Fruit fly (Drosophila melanogaster) whole organism, embryonic: Measurements from ENCODE around the gene Pld3.

Source experiments
- BEAF-32 ChIP-seq: fragments of 200-800 bp; sonication (Bioruptor generic); optimal IDR thresholded peaks from 3 replicates; lab custom pipeline; 2017; ENCODE audit warnings: missing biosample characterization, missing genetic modification characterization, mild to moderate bottlenecking, moderate library complexity, missing genetic modification reagents
- BtbVII ChIP-seq: fragments of 200-800 bp; sonication (Bioruptor generic); optimal IDR thresholded peaks from 3 replicates; lab custom pipeline; 2017; ENCODE audit warnings: missing biosample characterization, mild to moderate bottlenecking, missing genetic modification characterization
- CG10209 ChIP-seq: fragments of 200-800 bp; sonication (Bioruptor generic); optimal IDR thresholded peaks from 3 replicates; lab custom pipeline; 2017; ENCODE audit warnings: missing biosample characterization, mild to moderate bottlenecking, missing genetic modification characterization, missing genetic modification reagents
- CG11695 ChIP-seq: fragments of 200-800 bp; sonication (Bioruptor generic); IDR thresholded peaks from 3 replicates; pipeline ENCODE4 v1.3.6; 2022; ENCODE audit warnings: missing biosample characterization, missing genetic modification characterization
- CG12219 ChIP-seq: fragments of 200-800 bp; sonication (Bioruptor generic); optimal IDR thresholded peaks from 3 replicates; lab custom pipeline; 2018; ENCODE audit warnings: missing biosample characterization, mild to moderate bottlenecking, missing genetic modification characterization
- CG13123 ChIP-seq: fragments of 200-800 bp; sonication (Bioruptor generic); optimal IDR thresholded peaks from 2 replicates; lab custom pipeline; 2016; ENCODE audit warnings: missing biosample characterization, missing genetic modification characterization
- CG15696 ChIP-seq: fragments of 200-800 bp; sonication (Bioruptor generic); optimal IDR thresholded peaks from 2 replicates; lab custom pipeline; 2019; ENCODE audit warnings: missing biosample characterization, mild to moderate bottlenecking, missing genetic modification characterization, moderate library complexity
- CG17829 ChIP-seq: fragments of 200-800 bp; optimal IDR thresholded peaks from 2 replicates; lab custom pipeline; 2019; ENCODE audit warnings: missing biosample characterization, mild to moderate bottlenecking, missing genetic modification characterization, moderate library complexity
- CG18476 ChIP-seq: fragments of 200-800 bp; sonication (Bioruptor generic); optimal IDR thresholded peaks from 2 replicates; lab custom pipeline; 2016; ENCODE audit warnings: missing biosample characterization, mild to moderate bottlenecking, missing genetic modification characterization
- CG2875 ChIP-seq: fragments of 200-800 bp; sonication (Bioruptor generic); optimal IDR thresholded peaks from 2 replicates; lab custom pipeline; 2017; ENCODE audit warnings: missing biosample characterization, mild to moderate bottlenecking, missing genetic modification characterization, missing genetic modification reagents
- CG31388 ChIP-seq: fragments of 200-800 bp; sonication (Bioruptor generic); optimal IDR thresholded peaks from 2 replicates; lab custom pipeline; 2016; ENCODE audit warnings: missing biosample characterization, missing genetic modification characterization
- CG34224 ChIP-seq: fragments of 200-800 bp; sonication (Bioruptor generic); IDR thresholded peaks from 3 replicates; pipeline ENCODE4 v1.3.6; 2022; ENCODE audit warnings: missing biosample characterization, missing genetic modification characterization; ENCODE audit not compliant: partially characterized antibody
- CG34422 ChIP-seq: fragments of 200-800 bp; sonication (Bioruptor generic); IDR thresholded peaks from 3 replicates; pipeline ENCODE4 v1.3.6; 2022; ENCODE audit warnings: missing biosample characterization, missing genetic modification characterization
- CG6683 ChIP-seq: fragments of 200-800 bp; sonication (Bioruptor generic); optimal IDR thresholded peaks from 2 replicates; lab custom pipeline; 2017; ENCODE audit warnings: missing biosample characterization, mild to moderate bottlenecking, missing genetic modification characterization, missing genetic modification reagents
- CG7556 ChIP-seq: fragments of 200-800 bp; sonication (Bioruptor generic); optimal IDR thresholded peaks from 2 replicates; lab custom pipeline; 2017; ENCODE audit warnings: missing biosample characterization, mild to moderate bottlenecking, missing genetic modification characterization
- CG7928 ChIP-seq: fragments of 200-800 bp; sonication (Bioruptor generic); optimal IDR thresholded peaks from 2 replicates; lab custom pipeline; 2017; ENCODE audit warnings: missing biosample characterization, mild to moderate bottlenecking, missing genetic modification characterization
- CG7963 ChIP-seq: fragments of 200-800 bp; sonication (Bioruptor generic); IDR thresholded peaks from 3 replicates; pipeline ENCODE4 v1.3.6; 2022; ENCODE audit warnings: missing biosample characterization, missing genetic modification characterization; ENCODE audit not compliant: partially characterized antibody
- CG8290 ChIP-seq, 3 experiments: fragments of 200-800 bp; sonication (Bioruptor generic); optimal IDR thresholded peaks; 2 replicates each; lab custom pipeline; 2016 to 2019; ENCODE audit warnings: missing biosample characterization in 3 of 3, missing genetic modification characterization in 3 of 3, mild to moderate bottlenecking in 2 of 3, moderate library complexity in 1 of 3
- CG8478 ChIP-seq: fragments of >200 bp; optimal IDR thresholded peaks from 2 replicates; lab custom pipeline; 2018
- CG8765 ChIP-seq: fragments of 200-800 bp; sonication (Bioruptor generic); IDR thresholded peaks from 2 replicates; pipeline ENCODE4 v1.3.6; 2022; ENCODE audit warnings: missing biosample characterization, missing genetic modification characterization
- CG9609 ChIP-seq: fragments of 200-800 bp; sonication (Bioruptor generic); optimal IDR thresholded peaks from 3 replicates; lab custom pipeline; 2016; ENCODE audit warnings: missing biosample characterization, missing genetic modification characterization
- CG9876 ChIP-seq: fragments of 200-800 bp; sonication (Bioruptor generic); optimal IDR thresholded peaks from 2 replicates; lab custom pipeline; 2016; ENCODE audit warnings: missing biosample characterization, missing genetic modification characterization
- CHES-1-like ChIP-seq: fragments of 200-800 bp; sonication (Bioruptor generic); optimal IDR thresholded peaks from 2 replicates; lab custom pipeline; 2016; ENCODE audit warnings: missing biosample characterization, missing genetic modification characterization
- CTCF ChIP-seq: fragments of 200-800 bp; sonication (Bioruptor generic); optimal IDR thresholded peaks from 2 replicates; lab custom pipeline; 2017; ENCODE audit warnings: missing biosample characterization, mild to moderate bottlenecking, missing genetic modification characterization, moderate library complexity
- Dll ChIP-seq: fragments of 200-800 bp; sonication (Bioruptor generic); IDR thresholded peaks from 4 replicates; pipeline ENCODE4 v1.3.6; 2022; ENCODE audit warnings: missing biosample characterization, missing genetic modification characterization; ENCODE audit not compliant: partially characterized antibody
- Fer1 ChIP-seq: fragments of 200-800 bp; sonication (Bioruptor generic); optimal IDR thresholded peaks from 2 replicates; lab custom pipeline; 2017; ENCODE audit warnings: missing biosample characterization, mild to moderate bottlenecking, missing genetic modification characterization
- Gug ChIP-seq: fragments of 200-800 bp; sonication (Bioruptor generic); IDR thresholded peaks from 4 replicates; pipeline ENCODE4 v1.3.6; 2022; ENCODE audit warnings: missing biosample characterization, missing genetic modification characterization
- HHEX ChIP-seq: fragments of 200-800 bp; sonication (Bioruptor generic); optimal IDR thresholded peaks from 3 replicates; lab custom pipeline; 2017; ENCODE audit warnings: missing biosample characterization, mild to moderate bottlenecking, missing genetic modification characterization, missing genetic modification reagents
- Hey ChIP-seq: fragments of 200-800 bp; sonication (Bioruptor generic); optimal IDR thresholded peaks from 3 replicates; lab custom pipeline; 2018; ENCODE audit warnings: missing biosample characterization, mild to moderate bottlenecking, missing genetic modification characterization
- Lhr ChIP-seq: fragments of 200-800 bp; sonication (Bioruptor generic); optimal IDR thresholded peaks from 3 replicates; lab custom pipeline; 2017; ENCODE audit warnings: mild to moderate bottlenecking, missing biosample characterization, missing genetic modification reagents, missing genetic modification characterization
- Lpt ChIP-seq: fragments of >200 bp; optimal IDR thresholded peaks from 2 replicates; lab custom pipeline; 2018; ENCODE audit warnings: missing biosample characterization, missing genetic modification characterization
- MESR4 ChIP-seq: fragments of 200-800 bp; sonication (Bioruptor generic); optimal IDR thresholded peaks from 2 replicates; lab custom pipeline; 2018; ENCODE audit warnings: missing biosample characterization, mild to moderate bottlenecking, missing genetic modification characterization, moderate library complexity
- Meics ChIP-seq: fragments of 200-800 bp; sonication (Bioruptor generic); optimal IDR thresholded peaks from 2 replicates; lab custom pipeline; 2017; ENCODE audit warnings: missing biosample characterization, mild to moderate bottlenecking, missing genetic modification characterization
- Nf-YA ChIP-seq: fragments of 200-800 bp; sonication (Bioruptor generic); IDR thresholded peaks from 2 replicates; pipeline ENCODE4 v1.3.6; 2022; ENCODE audit warnings: missing biosample characterization, missing genetic modification characterization
- Oli ChIP-seq: fragments of 200-800 bp; sonication (Bioruptor generic); optimal IDR thresholded peaks from 2 replicates; lab custom pipeline; 2018; ENCODE audit warnings: missing biosample characterization, mild to moderate bottlenecking, missing genetic modification characterization, moderate library complexity
- Side ChIP-seq: fragments of 200-800 bp; sonication (Bioruptor generic); optimal IDR thresholded peaks from 2 replicates; lab custom pipeline; 2016; ENCODE audit warnings: missing biosample characterization, missing genetic modification characterization
- amos ChIP-seq: fragments of 200-800 bp; sonication (Bioruptor generic); IDR thresholded peaks from 2 replicates; pipeline ENCODE4 v1.3.6; 2022; ENCODE audit warnings: missing biosample characterization, missing genetic modification characterization; ENCODE audit not compliant: partially characterized antibody
- aop ChIP-seq: fragments of 200-800 bp; sonication (Bioruptor generic); IDR thresholded peaks from 2 replicates; pipeline ENCODE4 v1.3.6; 2022; ENCODE audit warnings: missing biosample characterization, missing genetic modification characterization
- ase ChIP-seq: fragments of 200-800 bp; sonication (Bioruptor generic); IDR thresholded peaks from 3 replicates; pipeline ENCODE4 v1.3.6; 2022; ENCODE audit warnings: missing biosample characterization, missing genetic modification characterization
- crol ChIP-seq: fragments of 200-800 bp; sonication (Bioruptor generic); IDR thresholded peaks from 2 replicates; pipeline ENCODE4 v1.3.6; 2022; ENCODE audit warnings: missing biosample characterization, missing genetic modification characterization
- ind ChIP-seq: fragments of 200-800 bp; sonication (Bioruptor generic); optimal IDR thresholded peaks from 3 replicates; lab custom pipeline; 2016; ENCODE audit warnings: missing biosample characterization, missing genetic modification characterization
- jumu ChIP-seq: fragments of 200-800 bp; sonication (Bioruptor generic); optimal IDR thresholded peaks from 3 replicates; lab custom pipeline; 2016; ENCODE audit warnings: missing biosample characterization, missing genetic modification characterization
- kah ChIP-seq: fragments of 200-800 bp; sonication (Bioruptor generic); optimal IDR thresholded peaks from 2 replicates; lab custom pipeline; 2018; ENCODE audit warnings: missing biosample characterization, mild to moderate bottlenecking, missing genetic modification characterization
- pan ChIP-seq, 4 experiments: fragments of >200 bp in 3 of 4; fragments of 200-800 bp in 1 of 4; sonication (Bioruptor generic) in 1 of 4; optimal IDR thresholded peaks in 3 of 4; IDR thresholded peaks in 1 of 4; 2 replicates each; pipeline versions ENCODE4 v1.3.6 to Lab custom; 2017 to 2022; ENCODE audit warnings: missing biosample characterization in 2 of 4, missing genetic modification characterization in 2 of 4, mixed read lengths in 1 of 4
- pnt ChIP-seq: fragments of 200-800 bp; sonication (Bioruptor generic); optimal IDR thresholded peaks from 3 replicates; lab custom pipeline; 2016; ENCODE audit warnings: missing biosample characterization, missing genetic modification characterization
- ranshi ChIP-seq: fragments of 200-800 bp; sonication (Bioruptor generic); IDR thresholded peaks from 2 replicates; pipeline ENCODE4 v1.3.6; 2022; ENCODE audit warnings: missing biosample characterization, missing genetic modification characterization
- slou ChIP-seq: fragments of 200-800 bp; sonication (Bioruptor generic); optimal IDR thresholded peaks from 3 replicates; lab custom pipeline; 2016; ENCODE audit warnings: missing biosample characterization, missing genetic modification characterization
- zfh1 ChIP-seq: fragments of 200-800 bp; sonication (Bioruptor generic); IDR thresholded peaks from 3 replicates; pipeline ENCODE4 v1.3.6; 2022; ENCODE audit warnings: missing biosample characterization, missing genetic modification characterization

Pld3 gene

DNA sequence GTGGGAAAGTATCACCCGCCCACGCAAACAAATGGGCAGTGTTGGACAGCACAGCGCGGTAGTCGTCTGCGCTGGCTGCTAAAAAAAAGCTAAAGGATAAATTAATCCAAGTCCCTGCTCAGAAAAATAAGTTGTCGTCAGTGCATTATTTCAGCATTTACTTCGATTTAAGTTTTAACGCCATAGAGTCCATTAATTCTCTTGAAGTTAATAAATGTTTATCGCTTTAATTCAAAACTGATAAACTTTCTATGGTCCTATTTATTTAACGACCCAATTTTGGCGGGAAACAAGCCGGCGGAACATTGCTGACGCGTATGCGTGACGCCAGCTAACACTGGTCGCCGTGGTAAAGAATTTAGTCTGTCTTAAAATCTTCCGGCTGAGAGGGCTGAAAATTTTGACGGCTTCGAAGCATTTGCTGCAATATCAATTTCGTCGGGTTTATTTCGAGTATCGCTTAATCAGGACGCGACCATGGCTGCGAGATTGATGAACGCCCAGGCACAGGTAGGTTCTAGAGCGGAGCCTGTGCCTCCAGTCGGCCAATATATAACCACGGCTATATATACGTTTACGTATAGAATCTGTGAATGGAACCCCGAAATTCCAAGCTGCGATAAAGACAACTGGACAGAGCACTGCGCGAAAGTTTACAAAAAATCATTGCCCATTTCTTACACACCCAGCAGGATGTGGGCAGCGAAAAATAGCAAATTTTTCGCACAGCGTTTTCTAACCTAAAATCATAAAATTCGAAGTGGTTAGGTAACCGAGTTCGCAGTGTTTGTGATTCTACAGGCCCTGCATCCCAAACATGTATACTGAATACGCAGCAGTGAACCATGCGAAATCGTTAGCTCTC is 9.9 kb downstream of the Pld3 start, which contains the start of the genes mAcon1, CG43345 and CG43346 (continued):
- TF ChIP-seq ind (GFP tag; lab: Kevin White, UChicago) (peak; percentile 83), Side (GFP tag; lab: Kevin White, UChicago) (peak; percentile 82), pan (optimal IDR thresholded peaks at IDR 0.05; lab: Kevin White, UChicago) (no peak), pan (GFP tag; optimal IDR thresholded peaks at IDR 0.05 in 1 of 2, IDR thresholded peaks at IDR 0.05 in 1 of 2) (no peak), CHES-1-like (GFP tag; lab: Kevin White, UChicago) (peak; percentile 87), Lpt (no peak), CG7928 (GFP tag; lab: Kevin White, UChicago) (peak; percentile 57), CG34224 (GFP tag; lab: Robert Waterston, UW) (no peak), Lhr (peak; percentile 56), CG11695 (GFP tag; lab: Robert Waterston, UW) (no peak), ase (GFP tag; lab: Robert Waterston, UW) (no peak), jumu (GFP tag; lab: Kevin White, UChicago) (peak; percentile 92), CG15696 (tag; lab: Kevin White, UChicago) (peak; percentile 72), CG17829 (tag; lab: Kevin White, UChicago) (peak; percentile 66), CG34422 (GFP tag; lab: Robert Waterston, UW) (peak; percentile 57; the same call in 1 of the 3 replicates), pnt (GFP tag; lab: Kevin White, UChicago) (peak; percentile 82), CTCF (peak; percentile 21), CG2875 (GFP tag; lab: Kevin White, UChicago) (no peak), CG18476 (GFP tag; lab: Kevin White, UChicago) (peak; percentile 68), BtbVII (GFP tag; lab: Kevin White, UChicago) (peak; percentile 54), CG8290 (GFP tag; optimal IDR thresholded peaks at IDR 0.05; lab: Kevin White, UChicago) (peak; percentile 68), CG8290 (tag; optimal IDR thresholded peaks at IDR 0.05; lab: Kevin White, UChicago) (peak in 1 of 2 experiments; percentile 49), Hey (tag; lab: Kevin White, UChicago) (no peak), slou (peak; percentile 70), CG31388 (GFP tag; lab: Kevin White, UChicago) (no peak), Gug (GFP tag; lab: Robert Waterston, UW) (peak; percentile 52; the same call in 3 of the 4 replicates), CG8478 (lab: Kevin White, UChicago) (no peak), Nf-YA (GFP tag; lab: Robert Waterston, UW) (no peak), amos (no peak), CG9609 (GFP tag; lab: Kevin White, UChicago) (peak; percentile 87), aop (GFP tag; lab: Robert Waterston, UW) (no peak), Oli (tag; lab: Kevin White, UChicago) (peak; percentile 75), Meics (GFP tag; lab: Kevin White, UChicago) (peak; percentile 83), HHEX (GFP tag; lab: Kevin White, UChicago) (peak; percentile 79), ranshi (no peak; the same call in 1 of the 2 replicates), CG13123 (GFP tag; lab: Kevin White, UChicago) (peak; percentile 50), CG7963 (GFP tag; lab: Robert Waterston, UW) (no peak), MESR4 (GFP tag; lab: Kevin White, UChicago) (peak; percentile 27), zfh1 (peak; percentile 48; the same call in 1 of the 3 replicates), crol (GFP tag; lab: Robert Waterston, UW) (no peak), BEAF-32 (peak; percentile 48), Fer1 (GFP tag; lab: Kevin White, UChicago) (peak; percentile 89), CG9876 (peak; percentile 70), CG8765 (GFP tag; lab: Robert Waterston, UW) (peak; percentile 19; the same call in 1 of the 2 replicates), CG7556 (GFP tag; lab: Kevin White, UChicago) (peak; percentile 76), CG6683 (GFP tag; lab: Kevin White, UChicago) (peak; percentile 67), CG12219 (GFP tag; lab: Kevin White, UChicago) (peak; percentile 60), CG10209 (GFP tag; lab: Kevin White, UChicago) (peak; percentile 80), kah (no peak), Dll (no peak)
